Worm (Caenorhabditis elegans): ENCODE data around the gene pac-1.

pac-1 gene

ce11 chrIII:8512279-8512942 lies 17.6 kb downstream of the pac-1 start:
- peak; percentile 4 for TF ChIP-seq mls-2 (tag; optimal IDR thresholded peaks at IDR 0.05)
- no peak for TF ChIP-seq nhr-12 (tag; optimal IDR thresholded peaks at IDR 0.05)
- TF ChIP-seq blmp-1 (tag; optimal IDR thresholded peaks at IDR 0.05): no peak
- no peak for TF ChIP-seq unc-62 (GFP tag; optimal IDR thresholded peaks at IDR 0.05)
- peak; percentile 4 for TF ChIP-seq lin-13 (tag; optimal IDR thresholded peaks at IDR 0.05)

- no peak for TF ChIP-seq hlh-1 (tag; optimal IDR thresholded peaks at IDR 0.05)
- peak; percentile 19 for TF ChIP-seq ces-1 (GFP tag; optimal IDR thresholded peaks at IDR 0.05)
Measured at ce11 chrIII:8518990-8519389, 24.2 kb downstream of the pac-1 start.

ce11 chrIII:8519886-8520285 lies 25.1 kb downstream of the pac-1 start, which contains the start of gene ZC21.8:
Gene ZC21.8, minus strand, starts transcription at chrIII:8519986.
- TF ChIP-seq mep-1 (tag; optimal IDR thresholded peaks at IDR 0.05): no peak
- TF ChIP-seq elt-3 (tag; optimal IDR thresholded peaks at IDR 0.05): no peak
- no peak for TF ChIP-seq hlh-1 (tag; optimal IDR thresholded peaks at IDR 0.05)
- no peak for TF ChIP-seq ces-1 (GFP tag; optimal IDR thresholded peaks at IDR 0.05)
- TF ChIP-seq sptf-1 (tag; optimal IDR thresholded peaks at IDR 0.05): no peak
- no peak for TF ChIP-seq nhr-28 (tag; optimal IDR thresholded peaks at IDR 0.05)
- no peak for TF ChIP-seq M03D4.4 (tag; optimal IDR thresholded peaks at IDR 0.05)
- no peak for TF ChIP-seq elt-1 (tag; optimal IDR thresholded peaks at IDR 0.05; ENCODE audit: borderline replicate concordance, insufficient read depth)
- no peak for TF ChIP-seq lsy-2 (tag; optimal IDR thresholded peaks at IDR 0.05)
- no peak for TF ChIP-seq unc-120 (tag; optimal IDR thresholded peaks at IDR 0.05; ENCODE audit: poor library complexity, severe bottlenecking)
- TF ChIP-seq nhr-76 (tag; optimal IDR thresholded peaks at IDR 0.05): no peak
- no peak for TF ChIP-seq nhr-12 (tag; optimal IDR thresholded peaks at IDR 0.05)
- no peak for TF ChIP-seq lin-32 (GFP tag; optimal IDR thresholded peaks at IDR 0.05)
- no peak for TF ChIP-seq zip-8 (tag; optimal IDR thresholded peaks at IDR 0.05)

- TF ChIP-seq nhr-12 (tag; optimal IDR thresholded peaks at IDR 0.05): no peak
- TF ChIP-seq ceh-43 (GFP tag; optimal IDR thresholded peaks at IDR 0.05): no peak
- TF ChIP-seq snpc-4 (tag; optimal IDR thresholded peaks at IDR 0.05): no peak
- TF ChIP-seq blmp-1 (tag; optimal IDR thresholded peaks at IDR 0.05): no peak
- no peak for TF ChIP-seq unc-62 (GFP tag; optimal IDR thresholded peaks at IDR 0.05)
- TF ChIP-seq pha-4 (tag; optimal IDR thresholded peaks at IDR 0.05): no peak
Measured at ce11 chrIII:8520589-8520988, 25.8 kb downstream of the pac-1 start.

- TF ChIP-seq blmp-1 (tag; optimal IDR thresholded peaks at IDR 0.05): no peak
- TF ChIP-seq nhr-28 (tag; optimal IDR thresholded peaks at IDR 0.05): no peak
- TF ChIP-seq drap-1 (GFP tag; optimal IDR thresholded peaks at IDR 0.05): no peak
- TF ChIP-seq pha-4 (tag; optimal IDR thresholded peaks at IDR 0.05): no peak
- no peak for TF ChIP-seq elt-1 (tag; optimal IDR thresholded peaks at IDR 0.05; ENCODE audit: borderline replicate concordance, insufficient read depth)
- TF ChIP-seq mls-2 (tag; optimal IDR thresholded peaks at IDR 0.05): no peak
- TF ChIP-seq lin-32 (GFP tag; optimal IDR thresholded peaks at IDR 0.05): no peak
- no peak for TF ChIP-seq M03D4.4 (tag; optimal IDR thresholded peaks at IDR 0.05)
- TF ChIP-seq lsy-2 (tag; optimal IDR thresholded peaks at IDR 0.05): no peak
- TF ChIP-seq ceh-43 (GFP tag; optimal IDR thresholded peaks at IDR 0.05): no peak
- no peak for TF ChIP-seq elt-3 (tag; optimal IDR thresholded peaks at IDR 0.05)
- TF ChIP-seq ham-2 (GFP tag; optimal IDR thresholded peaks at IDR 0.05): no peak
- no peak for TF ChIP-seq mep-1 (tag; optimal IDR thresholded peaks at IDR 0.05)
- TF ChIP-seq sem-2 (GFP tag; optimal IDR thresholded peaks at IDR 0.05): no peak
- TF ChIP-seq nhr-2 (tag; optimal IDR thresholded peaks at IDR 0.05): no peak
- TF ChIP-seq nhr-76 (tag; optimal IDR thresholded peaks at IDR 0.05): no peak
Measured at ce11 chrIII:8521654-8522392, 27.0 kb downstream of the pac-1 start.

ce11 chrIII:8524773-8525172 lies 30.0 kb downstream of the pac-1 start, which contains the start of gene idpp-15:
Gene idpp-15, plus strand, starts transcription at chrIII:8525073.
- no peak for TF ChIP-seq unc-120 (tag; optimal IDR thresholded peaks at IDR 0.05; ENCODE audit: poor library complexity, severe bottlenecking)
- no peak for TF ChIP-seq ztf-11 (tag; optimal IDR thresholded peaks at IDR 0.05)
- no peak for TF ChIP-seq nhr-12 (tag; optimal IDR thresholded peaks at IDR 0.05)
- TF ChIP-seq sem-2 (GFP tag; optimal IDR thresholded peaks at IDR 0.05): no peak
- TF ChIP-seq M03D4.4 (tag; optimal IDR thresholded peaks at IDR 0.05): no peak
- no peak for TF ChIP-seq elt-3 (tag; optimal IDR thresholded peaks at IDR 0.05)
- TF ChIP-seq drap-1 (GFP tag; optimal IDR thresholded peaks at IDR 0.05): no peak
- TF ChIP-seq tbx-8 (GFP tag; optimal IDR thresholded peaks at IDR 0.05): no peak

Data from whole organism, mixed stage, embryonic.